Fruit fly (Drosophila melanogaster): ENCODE results near the gene CG7044.

CG7044 gene

DNA sequence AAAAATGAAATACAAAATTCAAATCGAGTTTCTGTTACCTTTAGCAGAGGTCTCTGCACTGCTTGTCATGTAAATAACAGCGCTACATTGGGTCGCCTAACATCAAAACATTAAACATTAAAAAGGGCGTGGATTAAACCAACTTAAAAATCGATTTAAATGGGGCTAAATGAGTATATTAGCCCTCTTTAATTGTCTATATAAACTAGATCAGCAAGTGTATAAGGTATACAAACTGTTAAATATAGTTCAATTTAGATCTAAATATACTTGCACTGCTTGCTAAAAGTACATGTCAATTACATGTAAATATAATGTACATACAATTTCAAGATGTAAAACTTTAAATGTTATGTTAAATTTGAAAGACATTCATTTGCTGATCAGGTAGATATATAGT lies 31.8 kb downstream of the CG7044 start:
- no peak for TF ChIP-seq dl (GFP tag; optimal IDR thresholded peaks at IDR 0.05; ENCODE audit: insufficient read depth in 1 of 2, partially characterized antibody in 2 of 2)
- TF ChIP-seq Myc (optimal IDR thresholded peaks at IDR 0.05) = peak; percentile 17
- TF ChIP-seq Jra (GFP tag; optimal IDR thresholded peaks at IDR 0.05) = no peak

DNA sequence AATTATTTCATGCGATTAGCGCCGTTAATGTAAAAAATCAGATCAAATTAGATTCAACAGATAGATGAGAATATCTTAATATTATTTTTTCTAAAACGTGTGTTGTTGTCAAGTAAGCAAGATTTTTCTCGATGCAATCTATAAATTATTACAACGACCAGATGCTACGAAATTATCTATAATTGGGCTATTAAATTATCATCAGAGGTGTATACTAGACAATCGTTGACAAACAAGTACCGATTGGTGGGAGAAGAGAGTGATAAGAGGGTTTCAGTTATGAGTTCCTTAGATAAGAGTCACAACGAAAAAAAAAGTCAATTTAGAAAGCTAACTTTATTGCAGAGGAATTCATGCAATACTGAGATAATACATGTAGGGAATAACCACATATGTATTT lies 34.0 kb downstream of the CG7044 start:
- TF ChIP-seq br (GFP tag; optimal IDR thresholded peaks at IDR 0.05) (peak; percentile 34), GATAd (GFP tag; optimal IDR thresholded peaks at IDR 0.05) (no peak)

DNA sequence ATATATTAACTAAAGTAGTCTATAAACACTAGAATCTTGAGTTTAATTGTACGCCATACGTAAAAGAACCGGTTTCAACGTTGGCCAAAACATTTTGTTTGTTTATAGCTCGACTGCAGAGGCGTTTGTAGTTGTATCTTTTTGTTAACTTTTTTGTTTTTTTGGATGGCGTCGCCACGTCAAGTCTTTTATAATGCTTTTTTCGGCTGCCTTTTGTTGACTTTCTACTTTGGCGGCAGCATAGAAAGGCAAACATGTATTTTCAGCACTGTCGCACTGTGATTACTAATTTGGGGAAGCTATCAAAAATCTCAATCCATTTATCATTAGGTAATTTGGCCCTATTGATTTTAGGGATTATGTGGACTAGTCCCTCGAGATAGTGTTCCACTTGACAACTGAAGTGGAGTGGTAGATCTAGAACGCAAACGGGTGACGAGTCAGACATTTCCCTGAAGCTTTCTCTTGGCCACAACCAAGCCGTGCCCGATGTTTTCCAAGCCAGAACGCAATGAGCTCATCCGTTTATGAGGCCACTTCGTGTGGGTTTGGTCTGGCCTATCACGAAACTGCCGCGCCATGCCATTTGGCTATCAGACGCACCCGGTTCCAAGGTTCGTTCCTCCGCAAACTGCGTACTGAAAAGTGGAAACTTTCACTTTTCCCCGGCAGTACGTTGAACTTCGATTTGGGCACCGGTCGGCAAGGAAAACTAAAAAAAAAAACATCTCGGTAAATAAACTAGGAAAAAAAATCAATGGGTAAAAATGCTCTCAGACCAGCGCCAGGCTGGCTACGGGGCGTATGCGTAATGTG lies 34.8 kb downstream of the CG7044 start:
- TF ChIP-seq CrebA (GFP tag; optimal IDR thresholded peaks at IDR 0.05; ENCODE audit: borderline replicate concordance) (no peak), ey (GFP tag; optimal IDR thresholded peaks at IDR 0.05) (no peak), dl (GFP tag; optimal IDR thresholded peaks at IDR 0.05; ENCODE audit: insufficient read depth in 1 of 2, partially characterized antibody in 2 of 2) (no peak), sv (GFP tag; optimal IDR thresholded peaks at IDR 0.05) (no peak), OdsH (GFP tag; optimal IDR thresholded peaks at IDR 0.05) (no peak), tai (GFP tag; optimal IDR thresholded peaks at IDR 0.05) (no peak), foxo (GFP tag; optimal IDR thresholded peaks at IDR 0.05) (no peak), HLH106 (tag; optimal IDR thresholded peaks at IDR 0.05) (no peak), h (GFP tag; optimal IDR thresholded peaks at IDR 0.05) (no peak), usp (GFP tag; optimal IDR thresholded peaks at IDR 0.05) (no peak), psq (GFP tag; optimal IDR thresholded peaks at IDR 0.05) (no peak), dsf (GFP tag; optimal IDR thresholded peaks at IDR 0.05; ENCODE audit: borderline replicate concordance) (no peak), lola (GFP tag; optimal IDR thresholded peaks at IDR 0.05) (no peak), sage (GFP tag; optimal IDR thresholded peaks at IDR 0.05) (no peak)

DNA sequence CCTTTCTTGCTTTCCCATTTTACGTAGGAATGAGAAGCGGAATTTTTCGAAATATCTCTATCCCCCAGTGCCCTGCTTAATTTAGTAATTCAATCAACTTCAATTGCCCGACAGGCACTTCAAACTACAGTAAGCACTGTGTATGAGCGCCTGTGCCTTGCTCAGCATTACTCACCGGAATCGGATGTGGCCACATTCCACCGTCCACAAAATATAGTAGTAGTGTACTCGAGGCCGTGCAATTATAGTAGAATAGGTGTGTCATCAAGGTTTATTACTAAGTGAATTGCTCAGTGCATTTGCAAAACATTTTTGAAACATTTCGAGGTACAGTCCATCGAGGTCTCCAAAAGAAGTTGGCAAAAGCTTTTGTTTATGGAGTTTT lies 35.8 kb downstream of the CG7044 start:
- TF ChIP-seq sage (GFP tag; optimal IDR thresholded peaks at IDR 0.05) (no peak), Hr78 (GFP tag; optimal IDR thresholded peaks at IDR 0.05) (no peak), usp (GFP tag; optimal IDR thresholded peaks at IDR 0.05) (no peak), sv (GFP tag; optimal IDR thresholded peaks at IDR 0.05) (no peak), Myc (optimal IDR thresholded peaks at IDR 0.05) (no peak), Jra (GFP tag; optimal IDR thresholded peaks at IDR 0.05) (no peak), jim (GFP tag; optimal IDR thresholded peaks at IDR 0.05) (no peak), rgr (GFP tag; optimal IDR thresholded peaks at IDR 0.05) (no peak), lola (GFP tag; optimal IDR thresholded peaks at IDR 0.05) (no peak), dl (GFP tag; optimal IDR thresholded peaks at IDR 0.05; ENCODE audit: insufficient read depth in 1 of 2, partially characterized antibody in 2 of 2) (no peak), ey (GFP tag; optimal IDR thresholded peaks at IDR 0.05) (no peak), HLH106 (tag; optimal IDR thresholded peaks at IDR 0.05) (no peak), Dif (GFP tag; optimal IDR thresholded peaks at IDR 0.05; ENCODE audit: partially characterized antibody) (no peak), Hr83 (GFP tag; optimal IDR thresholded peaks at IDR 0.05; ENCODE audit: poor library complexity, severe bottlenecking) (no peak)

DNA sequence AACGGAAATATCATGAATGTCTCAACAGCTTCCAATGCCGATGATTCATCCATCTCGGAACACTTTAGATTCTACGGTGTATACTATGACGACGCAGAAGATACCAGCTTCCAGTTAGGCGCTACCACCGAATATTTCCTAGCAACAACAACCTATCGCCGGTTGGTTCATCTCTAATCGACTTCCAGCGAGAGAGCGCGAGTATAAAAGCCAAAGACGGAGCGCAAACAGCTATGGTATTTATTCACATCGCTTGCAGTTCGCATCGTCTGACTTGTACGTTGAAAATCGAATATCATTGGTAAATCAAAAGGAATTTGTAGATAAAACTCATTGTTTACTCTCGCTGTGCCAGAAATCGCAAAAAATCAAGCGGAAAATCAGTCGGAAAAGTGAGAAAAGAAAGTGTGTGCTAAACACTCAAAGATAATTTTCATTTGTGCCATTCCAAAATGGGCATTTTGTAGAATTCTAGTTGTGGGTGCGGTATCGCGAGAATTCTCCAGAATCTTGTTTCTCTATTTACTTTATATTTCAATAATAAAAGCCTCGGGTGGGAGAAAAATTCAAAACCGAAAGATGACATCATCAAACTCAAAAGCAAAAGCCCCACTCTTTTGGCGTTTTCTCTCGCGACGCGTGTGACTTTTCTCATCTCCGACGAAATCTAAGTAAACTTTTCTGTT lies 36.4 kb downstream of the CG7044 start, which contains the start of gene AnxB9:
AnxB9 (plus strand) TSS at position 232 of the 686 bp plus-strand sequence.
- no peak for TF ChIP-seq Hr78 (GFP tag; optimal IDR thresholded peaks at IDR 0.05)
- peak; percentile 72 for TF ChIP-seq Dif (GFP tag; optimal IDR thresholded peaks at IDR 0.05; ENCODE audit: partially characterized antibody)
- peak; percentile 79 for TF ChIP-seq rgr (GFP tag; optimal IDR thresholded peaks at IDR 0.05)
- no peak for TF ChIP-seq Mio (GFP tag; optimal IDR thresholded peaks at IDR 0.05)
- peak; percentile 47 for TF ChIP-seq fru (GFP tag; optimal IDR thresholded peaks at IDR 0.05)
- no peak for TF ChIP-seq Dfd (GFP tag; optimal IDR thresholded peaks at IDR 0.05)
- TF ChIP-seq woc (GFP tag; optimal IDR thresholded peaks at IDR 0.05) = no peak
- TF ChIP-seq h (GFP tag; optimal IDR thresholded peaks at IDR 0.05) = peak; percentile 55
- no peak for TF ChIP-seq GATAd (GFP tag; optimal IDR thresholded peaks at IDR 0.05)
- TF ChIP-seq psq (GFP tag; optimal IDR thresholded peaks at IDR 0.05) = no peak
- TF ChIP-seq Myc (optimal IDR thresholded peaks at IDR 0.05) = no peak
- peak; percentile 52 for TF ChIP-seq br (GFP tag; optimal IDR thresholded peaks at IDR 0.05)
- TF ChIP-seq jim (GFP tag; optimal IDR thresholded peaks at IDR 0.05) = no peak
- no peak for TF ChIP-seq dl (GFP tag; optimal IDR thresholded peaks at IDR 0.05; ENCODE audit: insufficient read depth in 1 of 2, partially characterized antibody in 2 of 2)
- TF ChIP-seq OdsH (GFP tag; optimal IDR thresholded peaks at IDR 0.05) = peak; percentile 47
- no peak for TF ChIP-seq dsf (GFP tag; optimal IDR thresholded peaks at IDR 0.05; ENCODE audit: borderline replicate concordance)
- peak; percentile 3 for TF ChIP-seq sv (GFP tag; optimal IDR thresholded peaks at IDR 0.05)
- TF ChIP-seq Hnf4 (GFP tag; optimal IDR thresholded peaks at IDR 0.05) = peak; percentile 39
- no peak for TF ChIP-seq usp (GFP tag; optimal IDR thresholded peaks at IDR 0.05)
- peak; percentile 66 for TF ChIP-seq Jra (GFP tag; optimal IDR thresholded peaks at IDR 0.05)
- TF ChIP-seq dmrt93B (GFP tag; optimal IDR thresholded peaks at IDR 0.05) = no peak
- TF ChIP-seq ey (GFP tag; optimal IDR thresholded peaks at IDR 0.05) = no peak
- TF ChIP-seq HLH106 (tag; optimal IDR thresholded peaks at IDR 0.05) = peak; percentile 3
- no peak for TF ChIP-seq N (GFP tag; optimal IDR thresholded peaks at IDR 0.05)
- TF ChIP-seq lola (GFP tag; optimal IDR thresholded peaks at IDR 0.05) = no peak
- TF ChIP-seq Abd-B (GFP tag; optimal IDR thresholded peaks at IDR 0.05) = no peak
- no peak for TF ChIP-seq CG9705 (GFP tag; optimal IDR thresholded peaks at IDR 0.05)
- no peak for TF ChIP-seq tai (GFP tag; optimal IDR thresholded peaks at IDR 0.05)
- no peak for TF ChIP-seq Vsx2 (GFP tag; optimal IDR thresholded peaks at IDR 0.05; ENCODE audit: partially characterized antibody)
- TF ChIP-seq CG32264 (GFP tag; optimal IDR thresholded peaks at IDR 0.05) = peak; percentile 28
- no peak for TF ChIP-seq sage (GFP tag; optimal IDR thresholded peaks at IDR 0.05)

All from whole organism, wandering third instar larva.